Fruit fly (Drosophila melanogaster) Kc167 (cell line): ENCODE data around the gene ERp44.

ENCODE experiments used
- Myc ChIP-seq: fragments of >200 bp; optimal IDR thresholded peaks from 2 replicates; lab custom pipeline; 2017; ENCODE audit warnings: missing external identifiers
- Sin3A ChIP-seq: fragments of >200 bp; optimal IDR thresholded peaks from 2 replicates; lab custom pipeline; 2018; ENCODE audit warnings: missing external identifiers
- h ChIP-seq: fragments of >200 bp; optimal IDR thresholded peaks from 3 replicates; lab custom pipeline; 2018; ENCODE audit warnings: missing external identifiers
- insv ChIP-seq: fragments of >200 bp; optimal IDR thresholded peaks from 3 replicates; lab custom pipeline; 2018; ENCODE audit warnings: missing external identifiers
- psq ChIP-seq: fragments of >200 bp; optimal IDR thresholded peaks from 2 replicates; lab custom pipeline; 2017; ENCODE audit warnings: missing external identifiers
- ttk ChIP-seq: sonication (Bioruptor generic); optimal IDR thresholded peaks from 2 replicates; lab custom pipeline; 2017; ENCODE audit warnings: missing external identifiers

The ERp44 gene

DNA sequence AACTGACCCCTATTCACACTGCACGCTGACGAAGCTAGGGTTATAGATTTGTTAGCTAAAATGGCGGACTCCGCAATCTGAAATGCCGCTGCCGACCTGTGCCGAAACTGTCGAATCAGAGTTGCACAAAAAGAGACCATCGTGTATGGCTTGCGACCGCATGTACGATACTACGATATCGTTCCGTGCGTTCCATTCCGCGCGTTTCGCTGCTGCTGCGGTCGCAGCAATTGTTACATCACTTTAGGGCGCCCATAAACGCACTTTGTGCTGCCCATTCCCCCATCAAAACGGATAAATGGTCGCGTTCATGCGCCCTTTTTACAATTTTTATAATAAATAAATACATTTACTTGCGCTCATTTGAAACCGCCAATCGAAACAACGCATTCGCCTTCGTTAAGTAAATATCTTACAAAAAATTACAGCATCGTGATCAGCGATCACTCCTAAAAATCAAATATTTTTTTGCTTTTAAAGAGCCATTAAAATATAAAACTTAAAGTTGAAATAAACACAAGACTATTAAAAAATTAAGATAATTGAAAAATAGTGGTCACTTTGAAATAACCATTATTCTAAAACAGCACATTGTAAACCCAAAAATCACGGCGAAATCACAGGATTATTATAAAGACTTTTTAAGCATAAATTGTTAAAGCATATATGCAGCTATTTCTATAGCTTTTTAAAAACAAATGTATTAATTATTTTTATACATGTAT lies 22.8 kb upstream of the ERp44 start, which contains the start of gene Cyp1:
Gene Cyp1, minus strand, starts transcription at position 174 of the 725 bp plus-strand sequence.
- no peak for TF ChIP-seq ttk (lab: Kevin White, UChicago)
- no peak for TF ChIP-seq Myc (lab: Kevin White, UChicago)
- TF ChIP-seq psq (lab: Kevin White, UChicago), result no peak
- TF ChIP-seq insv (lab: Kevin White, UChicago), result no peak
- TF ChIP-seq Sin3A (lab: Kevin White, UChicago), result no peak
- no peak for TF ChIP-seq h

DNA sequence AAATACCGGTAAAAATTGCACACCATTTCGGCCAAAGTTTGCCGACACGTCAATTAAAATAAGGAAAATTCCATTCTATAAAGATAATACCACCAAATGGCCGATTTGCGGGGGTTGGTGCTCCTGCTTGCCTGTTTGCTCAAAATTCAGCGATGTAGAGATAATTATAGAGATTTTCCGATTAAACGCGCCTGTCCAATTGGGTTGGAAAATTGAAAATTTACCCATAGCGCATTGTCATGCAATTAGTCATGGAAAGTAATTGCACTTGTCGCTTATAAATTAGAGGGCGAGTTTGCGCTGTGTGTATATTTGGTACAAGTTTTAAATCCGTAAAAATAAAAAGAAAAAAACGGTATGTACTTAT lies 22.0 kb upstream of the ERp44 start:
- no peak for TF ChIP-seq Sin3A (lab: Kevin White, UChicago)
- TF ChIP-seq insv (lab: Kevin White, UChicago), result no peak
- TF ChIP-seq psq (lab: Kevin White, UChicago), result no peak
- TF ChIP-seq Myc (lab: Kevin White, UChicago), result no peak
- TF ChIP-seq h, result no peak
- TF ChIP-seq ttk (lab: Kevin White, UChicago), result no peak

DNA sequence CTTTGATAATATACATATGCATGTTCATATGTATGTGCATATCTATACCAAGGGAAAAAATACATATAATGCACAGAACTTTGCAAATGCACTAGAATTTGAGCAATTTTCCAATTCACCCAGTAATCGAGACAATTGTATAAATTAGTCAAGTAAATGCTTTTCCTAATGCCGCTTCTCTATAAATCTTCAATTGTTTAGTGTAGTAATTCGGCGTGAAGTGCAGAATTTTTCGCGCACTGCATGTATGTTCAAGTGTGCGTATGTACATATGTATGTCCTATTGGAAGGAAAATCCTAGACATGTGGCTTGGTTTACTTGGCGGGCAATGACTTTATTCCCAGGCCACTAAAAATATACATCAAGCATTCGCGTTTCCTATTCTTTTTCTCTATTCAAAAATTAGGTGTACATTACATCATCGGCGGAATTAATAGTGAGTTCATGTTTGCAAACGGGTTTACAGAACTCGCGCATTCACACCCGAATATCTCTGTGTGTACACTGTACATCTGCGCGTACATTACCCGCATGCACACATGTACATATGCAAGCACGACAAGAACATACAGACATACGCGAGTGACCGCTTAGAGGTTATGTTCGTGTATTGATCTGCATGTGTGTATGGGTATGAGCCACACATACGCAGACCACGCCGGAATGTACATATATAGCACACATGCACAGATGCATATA lies 21.5 kb upstream of the ERp44 start:
- TF ChIP-seq h (no peak), insv (lab: Kevin White, UChicago) (no peak), Myc (lab: Kevin White, UChicago) (no peak), ttk (lab: Kevin White, UChicago) (no peak), Sin3A (lab: Kevin White, UChicago) (no peak), psq (lab: Kevin White, UChicago) (no peak)

DNA sequence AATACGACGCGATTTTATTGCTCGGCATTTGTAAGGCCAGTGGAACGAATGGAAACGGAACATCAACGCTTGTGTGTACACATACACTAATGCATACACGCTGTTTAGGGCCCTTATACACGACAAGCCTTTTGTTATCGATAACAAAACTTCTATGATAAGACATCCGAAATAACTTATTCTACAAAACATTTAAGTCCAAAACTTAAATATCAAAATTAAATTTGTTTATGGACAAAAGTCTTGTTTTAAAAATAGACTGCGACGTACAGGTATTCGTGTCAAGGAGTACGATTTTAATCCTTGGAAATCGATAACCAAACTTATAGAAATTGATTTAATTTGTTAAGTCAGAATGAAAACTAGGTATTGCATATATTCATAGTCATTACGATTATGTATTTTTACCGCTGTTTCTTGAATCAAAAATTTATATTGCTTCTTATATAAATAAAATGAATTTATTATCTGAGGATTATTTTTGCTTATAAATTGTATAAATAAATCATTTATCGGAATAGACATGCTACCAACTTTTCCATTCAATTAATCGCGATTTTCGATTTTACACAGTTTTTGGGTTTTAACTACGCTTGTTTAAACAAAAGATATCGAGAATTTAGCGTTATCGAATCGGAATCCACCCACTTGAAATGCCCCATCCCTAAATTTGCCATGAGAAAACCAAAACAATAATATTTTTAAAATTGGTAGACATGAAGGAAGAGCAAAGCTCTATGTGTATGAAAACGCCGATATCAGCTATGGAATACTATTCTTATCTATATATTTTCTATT lies 15.8 kb upstream of the ERp44 start, which contains the start of the genes CG9915 and SWIP:
Gene CG9915, minus strand, starts transcription at position 61 of the 798 bp plus-strand sequence.
Gene SWIP, plus strand, starts transcription at position 632 of the 798 bp plus-strand sequence.
- TF ChIP-seq Myc (lab: Kevin White, UChicago), result no peak
- TF ChIP-seq h, result no peak
- no peak for TF ChIP-seq psq (lab: Kevin White, UChicago)
- no peak for TF ChIP-seq Sin3A (lab: Kevin White, UChicago)
- TF ChIP-seq insv (lab: Kevin White, UChicago), result no peak
- no peak for TF ChIP-seq ttk (lab: Kevin White, UChicago)

DNA sequence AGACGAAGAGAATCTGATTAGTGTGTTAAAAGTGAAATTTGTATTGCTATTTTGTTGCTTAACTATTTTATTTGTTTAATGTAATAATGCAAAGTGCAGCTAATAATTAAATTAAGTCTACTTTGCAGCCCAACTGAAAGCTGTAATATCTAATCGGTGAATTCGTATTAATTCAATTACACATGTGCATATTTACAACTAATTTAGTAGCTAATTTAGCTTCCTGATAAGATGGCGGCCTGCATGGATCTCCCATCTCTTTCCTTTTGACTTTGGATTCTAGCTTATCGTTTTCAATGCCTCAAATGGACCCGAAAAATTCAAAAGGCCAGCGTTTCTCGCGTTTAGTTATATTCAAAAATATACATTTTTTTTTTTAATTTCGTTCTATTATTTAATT lies 12.2 kb upstream of the ERp44 start:
- no peak for TF ChIP-seq Myc (lab: Kevin White, UChicago)
- no peak for TF ChIP-seq Sin3A (lab: Kevin White, UChicago)
- no peak for TF ChIP-seq ttk (lab: Kevin White, UChicago)
- no peak for TF ChIP-seq insv (lab: Kevin White, UChicago)
- TF ChIP-seq h, result no peak
- no peak for TF ChIP-seq psq (lab: Kevin White, UChicago)

DNA sequence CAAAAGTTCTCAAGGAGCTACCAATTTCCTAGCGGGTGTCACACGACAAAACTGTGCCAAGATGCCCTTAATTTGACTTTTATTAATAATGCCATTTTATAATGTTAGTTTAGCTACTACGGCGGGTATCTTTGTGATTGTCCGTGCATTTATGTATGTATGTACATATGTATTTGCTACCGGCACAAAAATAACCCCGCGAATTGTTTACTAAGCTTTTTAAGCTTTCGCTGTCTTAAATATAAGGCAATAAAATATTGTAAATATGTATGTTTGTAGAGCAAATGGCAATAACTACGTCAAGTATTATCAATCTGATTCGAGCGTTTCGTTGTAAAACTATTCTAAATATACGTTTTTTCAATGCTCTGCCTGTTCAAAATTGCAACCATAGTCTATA lies 11.4 kb upstream of the ERp44 start:
- TF ChIP-seq Sin3A (lab: Kevin White, UChicago) (no peak), insv (lab: Kevin White, UChicago) (no peak), Myc (lab: Kevin White, UChicago) (no peak), ttk (lab: Kevin White, UChicago) (no peak), h (no peak), psq (lab: Kevin White, UChicago) (no peak)

DNA sequence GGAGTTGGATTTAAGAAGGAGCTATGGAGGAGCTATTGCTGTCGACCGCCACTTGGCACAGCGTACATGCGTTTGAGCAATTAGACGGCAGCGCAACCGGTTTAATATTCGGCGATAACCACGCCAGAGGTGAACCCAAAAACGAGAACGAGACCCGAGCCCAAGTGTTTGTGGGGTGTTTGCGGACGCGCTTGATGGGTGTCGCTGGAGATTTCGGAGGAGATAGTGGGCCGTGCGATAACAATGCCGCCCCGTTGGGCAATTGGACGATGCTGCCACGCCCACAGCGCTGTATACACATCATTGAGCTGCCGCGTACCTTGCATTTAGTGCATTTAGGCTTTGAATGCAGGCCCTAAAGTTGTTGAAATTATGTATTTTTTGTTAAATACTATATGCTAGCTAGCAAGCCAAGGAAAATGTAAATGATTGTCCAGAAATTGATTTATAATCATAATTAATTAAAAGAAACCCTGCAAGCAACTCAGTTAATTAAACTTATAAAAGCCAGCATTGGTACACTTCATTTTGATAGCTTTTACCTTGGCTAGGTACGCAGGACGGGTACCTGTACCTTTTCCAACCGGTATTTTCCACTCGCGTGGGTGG lies 10.9 kb upstream of the ERp44 start, which contains the start of gene Had1:
Gene Had1, minus strand, starts transcription at position 358 of the 609 bp plus-strand sequence.
- no peak for TF ChIP-seq Sin3A (lab: Kevin White, UChicago)
- no peak for TF ChIP-seq insv (lab: Kevin White, UChicago)
- no peak for TF ChIP-seq h
- no peak for TF ChIP-seq psq (lab: Kevin White, UChicago)
- no peak for TF ChIP-seq ttk (lab: Kevin White, UChicago)
- TF ChIP-seq Myc (lab: Kevin White, UChicago), result no peak

DNA sequence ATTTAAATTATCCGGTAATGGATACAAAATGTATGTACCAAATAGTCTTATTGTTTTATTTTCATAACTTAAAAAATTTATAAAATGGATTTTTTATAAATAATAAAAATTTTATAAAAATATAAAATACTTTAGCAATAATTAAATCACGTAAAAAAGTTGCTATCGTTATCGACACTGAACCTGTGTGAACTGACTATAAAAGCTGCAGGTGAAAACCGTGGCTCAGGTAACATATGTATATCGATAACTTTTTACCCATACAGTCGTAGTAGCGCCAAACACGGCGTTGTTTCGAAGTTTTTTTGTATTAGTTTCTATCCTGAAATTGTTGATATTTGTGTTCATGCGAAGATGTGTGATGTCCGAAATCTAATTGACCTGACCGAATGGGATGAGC lies 6.1 kb upstream of the ERp44 start, which contains the start of gene CG3679:
Gene CG3679, plus strand, starts transcription at position 235 of the 400 bp plus-strand sequence.
- TF ChIP-seq Sin3A (lab: Kevin White, UChicago), result no peak
- TF ChIP-seq Myc (lab: Kevin White, UChicago), result no peak
- TF ChIP-seq h, result no peak
- no peak for TF ChIP-seq insv (lab: Kevin White, UChicago)
- no peak for TF ChIP-seq psq (lab: Kevin White, UChicago)
- no peak for TF ChIP-seq ttk (lab: Kevin White, UChicago)

DNA sequence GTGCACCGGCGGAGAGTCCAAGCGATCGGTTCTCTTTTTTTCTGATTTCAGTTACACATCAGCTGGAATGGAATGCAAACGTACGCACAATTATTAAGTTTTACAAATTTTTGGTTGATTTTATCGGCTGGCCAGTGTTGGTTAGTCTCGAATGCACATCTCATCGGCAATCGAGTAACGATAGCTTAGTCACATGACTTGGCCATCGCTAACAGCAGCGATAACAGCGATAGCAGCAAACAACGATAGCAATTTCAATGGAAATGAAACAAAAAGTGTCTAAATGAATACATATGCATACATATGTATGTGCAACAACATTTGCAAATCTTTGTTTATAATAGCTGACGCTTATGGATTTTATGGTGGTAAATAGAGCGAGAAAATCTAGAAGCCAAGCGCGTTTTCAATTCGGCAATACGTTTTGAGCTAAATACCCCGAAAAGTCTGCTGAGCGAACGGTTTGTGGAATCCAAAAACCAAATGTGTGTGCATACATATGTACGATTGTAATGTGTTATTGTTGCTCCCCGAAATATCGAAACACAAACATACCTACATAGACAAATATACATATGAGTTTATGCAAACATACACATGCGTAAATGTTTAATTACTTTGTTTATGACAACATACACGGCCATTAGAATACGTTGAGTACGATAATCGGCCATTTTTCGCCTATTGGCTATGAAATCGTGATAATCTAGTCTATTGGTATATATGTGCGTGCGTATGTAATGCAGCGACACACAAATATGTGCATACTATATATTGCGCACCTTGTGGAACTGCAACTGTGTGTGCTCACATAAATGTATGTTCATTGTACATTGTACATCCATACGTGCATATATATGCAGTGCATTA lies 860 bp downstream of the ERp44 start, which contains the start of gene CG3632:
Gene CG3632, plus strand, starts transcription at position 249 of the 870 bp plus-strand sequence.
- no peak for TF ChIP-seq psq (lab: Kevin White, UChicago)
- no peak for TF ChIP-seq Sin3A (lab: Kevin White, UChicago)
- TF ChIP-seq insv (lab: Kevin White, UChicago), result no peak
- no peak for TF ChIP-seq h
- TF ChIP-seq ttk (lab: Kevin White, UChicago), result no peak
- no peak for TF ChIP-seq Myc (lab: Kevin White, UChicago)
